Fruit fly (Drosophila melanogaster) whole organism, pupa: ENCODE data around the gene NdufA3.

ENCODE experiments used
- CG17806 ChIP-seq: fragments of 200-800 bp; sonication (Bioruptor generic); optimal IDR thresholded peaks from 2 replicates; lab custom pipeline; 2018; ENCODE audit warnings: missing biosample characterization, mild to moderate bottlenecking, missing genetic modification characterization, moderate library complexity
- CG8159 ChIP-seq: fragments of 200-800 bp; sonication (Bioruptor generic); optimal IDR thresholded peaks from 3 replicates; lab custom pipeline; 2018; ENCODE audit warnings: missing biosample characterization, mild to moderate bottlenecking, missing genetic modification characterization, moderate library complexity
- CG9948 ChIP-seq: fragments of 200-800 bp; sonication (Bioruptor generic); optimal IDR thresholded peaks from 2 replicates; lab custom pipeline; 2018; ENCODE audit warnings: missing biosample characterization, mild to moderate bottlenecking, missing genetic modification characterization, moderate library complexity
- D1 ChIP-seq: fragments of 200-800 bp; sonication (Bioruptor generic); optimal IDR thresholded peaks from 2 replicates; lab custom pipeline; 2018; ENCODE audit warnings: missing biosample characterization, mild to moderate bottlenecking, missing genetic modification characterization, moderate library complexity
- Pif1B ChIP-seq: fragments of 200-800 bp; sonication (Bioruptor generic); optimal IDR thresholded peaks from 3 replicates; lab custom pipeline; 2016; ENCODE audit warnings: missing biosample characterization, missing genetic modification characterization

NdufA3 gene

dm6 chrX:9110155-9110909 is 49.5 kb downstream of the NdufA3 start:
- TF ChIP-seq Pif1B (GFP tag; lab: Kevin White, UChicago): no peak
- TF ChIP-seq CG8159: no peak
- no peak for TF ChIP-seq CG9948 (tag; lab: Kevin White, UChicago)
- no peak for TF ChIP-seq D1 (tag; lab: Kevin White, UChicago)
- no peak for TF ChIP-seq CG17806 (tag; lab: Kevin White, UChicago)
